Fruit fly (Drosophila melanogaster) whole organism, embryonic: ENCODE results near the gene cu.
A peak's percentile ranks its signal among the peaks of the same experiment; 100 is the strongest.

Experiments
- CG1024 ChIP-seq: fragments of 200-800 bp; sonication (Bioruptor generic); IDR thresholded peaks from 2 replicates; pipeline ENCODE4 v1.3.6; 2022; ENCODE audit warnings: missing biosample characterization, missing genetic modification characterization
- CG10979 ChIP-seq: fragments of 200-800 bp; sonication (Bioruptor generic); optimal IDR thresholded peaks from 2 replicates; lab custom pipeline; 2018; ENCODE audit warnings: missing biosample characterization, mild to moderate bottlenecking, missing genetic modification characterization, moderate library complexity
- CG15514 ChIP-seq: fragments of 200-800 bp; sonication (Bioruptor generic); optimal IDR thresholded peaks from 3 replicates; lab custom pipeline; 2017; ENCODE audit warnings: missing biosample characterization, missing genetic modification characterization, mild to moderate bottlenecking, moderate library complexity, missing genetic modification reagents
- CG17829 ChIP-seq: fragments of 200-800 bp; optimal IDR thresholded peaks from 2 replicates; lab custom pipeline; 2019; ENCODE audit warnings: missing biosample characterization, mild to moderate bottlenecking, missing genetic modification characterization, moderate library complexity
- CG18599 ChIP-seq: fragments of 200-800 bp; sonication (Bioruptor generic); optimal IDR thresholded peaks from 3 replicates; lab custom pipeline; 2017; ENCODE audit warnings: missing biosample characterization, missing genetic modification characterization, mild to moderate bottlenecking, moderate library complexity, missing genetic modification reagents
- CG2199 ChIP-seq: fragments of 200-800 bp; sonication (Bioruptor generic); IDR thresholded peaks from 3 replicates; pipeline ENCODE4 v1.3.6; 2022; ENCODE audit warnings: missing biosample characterization, missing genetic modification characterization
- CG2678 ChIP-seq: fragments of 200-800 bp; sonication (Bioruptor generic); optimal IDR thresholded peaks from 3 replicates; lab custom pipeline; 2019; ENCODE audit warnings: missing biosample characterization, mild to moderate bottlenecking, missing genetic modification characterization, moderate library complexity
- CG2875 ChIP-seq: fragments of 200-800 bp; sonication (Bioruptor generic); optimal IDR thresholded peaks from 2 replicates; lab custom pipeline; 2017; ENCODE audit warnings: missing biosample characterization, mild to moderate bottlenecking, missing genetic modification characterization, missing genetic modification reagents
- CG33557 ChIP-seq: fragments of 200-800 bp; sonication (Bioruptor generic); optimal IDR thresholded peaks from 2 replicates; lab custom pipeline; 2019; ENCODE audit warnings: missing biosample characterization, mild to moderate bottlenecking, missing genetic modification characterization, moderate library complexity
- CG5953 ChIP-seq: fragments of 200-800 bp; sonication (Bioruptor generic); IDR thresholded peaks from 2 replicates; pipeline ENCODE4 v1.3.6; 2022; ENCODE audit warnings: missing biosample characterization, missing genetic modification characterization
- CG6689 ChIP-seq: fragments of 200-800 bp; sonication (Bioruptor generic); IDR thresholded peaks from 2 replicates; pipeline ENCODE4 v1.3.6; 2022; ENCODE audit warnings: missing biosample characterization, missing genetic modification characterization
- CG6765 ChIP-seq: fragments of 200-800 bp; sonication (Bioruptor generic); optimal IDR thresholded peaks from 3 replicates; lab custom pipeline; 2017; ENCODE audit warnings: missing biosample characterization, mild to moderate bottlenecking, missing genetic modification characterization
- CG7556 ChIP-seq: fragments of 200-800 bp; sonication (Bioruptor generic); optimal IDR thresholded peaks from 2 replicates; lab custom pipeline; 2017; ENCODE audit warnings: missing biosample characterization, mild to moderate bottlenecking, missing genetic modification characterization
- CG8388 ChIP-seq: fragments of 200-800 bp; sonication (Bioruptor generic); optimal IDR thresholded peaks from 2 replicates; lab custom pipeline; 2019; ENCODE audit warnings: missing biosample characterization, mild to moderate bottlenecking, missing genetic modification characterization, moderate library complexity
- D19A ChIP-seq: fragments of 200-800 bp; optimal IDR thresholded peaks from 3 replicates; lab custom pipeline; 2019; ENCODE audit warnings: missing biosample characterization, mild to moderate bottlenecking, missing genetic modification characterization, moderate library complexity
- Doc3 ChIP-seq: fragments of 200-800 bp; sonication (Bioruptor generic); IDR thresholded peaks from 3 replicates; pipeline ENCODE4 v1.3.6; 2022; ENCODE audit warnings: missing biosample characterization, missing genetic modification characterization; ENCODE audit not compliant: partially characterized antibody
- Ets65A ChIP-seq: fragments of 200-800 bp; sonication (Bioruptor generic); peaks from one replicate; lab custom pipeline; 2016; ENCODE audit warnings: missing biosample characterization, missing genetic modification characterization
- Ets97D ChIP-seq: fragments of 200-800 bp; sonication (Bioruptor generic); optimal IDR thresholded peaks from 3 replicates; lab custom pipeline; 2016; ENCODE audit warnings: missing biosample characterization, missing genetic modification characterization
- Gug ChIP-seq: fragments of 200-800 bp; sonication (Bioruptor generic); IDR thresholded peaks from 4 replicates; pipeline ENCODE4 v1.3.6; 2022; ENCODE audit warnings: missing biosample characterization, missing genetic modification characterization
- HHEX ChIP-seq: fragments of 200-800 bp; sonication (Bioruptor generic); optimal IDR thresholded peaks from 3 replicates; lab custom pipeline; 2017; ENCODE audit warnings: missing biosample characterization, mild to moderate bottlenecking, missing genetic modification characterization, missing genetic modification reagents
- Hr3 ChIP-seq: fragments of 200-800 bp; sonication (Bioruptor generic); optimal IDR thresholded peaks from 3 replicates; lab custom pipeline; 2016; ENCODE audit warnings: missing biosample characterization, missing genetic modification characterization
- MESR4 ChIP-seq: fragments of 200-800 bp; sonication (Bioruptor generic); optimal IDR thresholded peaks from 2 replicates; lab custom pipeline; 2018; ENCODE audit warnings: missing biosample characterization, mild to moderate bottlenecking, missing genetic modification characterization, moderate library complexity
- Meics ChIP-seq: fragments of 200-800 bp; sonication (Bioruptor generic); optimal IDR thresholded peaks from 2 replicates; lab custom pipeline; 2017; ENCODE audit warnings: missing biosample characterization, mild to moderate bottlenecking, missing genetic modification characterization
- NC2α ChIP-seq: fragments of 200-800 bp; sonication (Bioruptor generic); optimal IDR thresholded peaks from 2 replicates; lab custom pipeline; 2016; ENCODE audit warnings: missing biosample characterization, missing genetic modification characterization
- Opbp ChIP-seq: fragments of 200-800 bp; sonication (Bioruptor generic); IDR thresholded peaks from 3 replicates; pipeline ENCODE4 v1.3.6; 2022; ENCODE audit warnings: missing biosample characterization, missing genetic modification characterization; ENCODE audit not compliant: partially characterized antibody
- Sin3A ChIP-seq: fragments of >200 bp; optimal IDR thresholded peaks from 2 replicates; lab custom pipeline; 2018
- Sry-δ ChIP-seq: fragments of 200-800 bp; sonication (Bioruptor generic); optimal IDR thresholded peaks from 2 replicates; lab custom pipeline; 2016; ENCODE audit warnings: missing biosample characterization, missing genetic modification characterization
- Vsx1 ChIP-seq: fragments of 200-800 bp; sonication (Bioruptor generic); optimal IDR thresholded peaks from 2 replicates; lab custom pipeline; 2017; ENCODE audit warnings: missing biosample characterization, mild to moderate bottlenecking, missing genetic modification characterization, missing genetic modification reagents
- al ChIP-seq: fragments of 200-800 bp; sonication (Bioruptor generic); IDR thresholded peaks from 2 replicates; pipeline ENCODE4 v1.3.6; 2022; ENCODE audit warnings: missing biosample characterization, missing genetic modification characterization
- amos ChIP-seq: fragments of 200-800 bp; sonication (Bioruptor generic); IDR thresholded peaks from 2 replicates; pipeline ENCODE4 v1.3.6; 2022; ENCODE audit warnings: missing biosample characterization, missing genetic modification characterization; ENCODE audit not compliant: partially characterized antibody
- az2 ChIP-seq: fragments of 200-800 bp; sonication (Bioruptor generic); optimal IDR thresholded peaks from 3 replicates; lab custom pipeline; 2016; ENCODE audit warnings: missing biosample characterization, missing genetic modification characterization
- cg ChIP-seq: fragments of 200-800 bp; sonication (Bioruptor generic); optimal IDR thresholded peaks from 3 replicates; lab custom pipeline; 2019; ENCODE audit warnings: missing biosample characterization, mild to moderate bottlenecking, missing genetic modification characterization, moderate library complexity
- crp ChIP-seq, 2 experiments: fragments of 200-800 bp; sonication (Bioruptor generic); optimal IDR thresholded peaks; 2 replicates in 1 of 2; 3 replicates in 1 of 2; lab custom pipeline; 2017; ENCODE audit warnings: missing biosample characterization in 2 of 2, missing genetic modification characterization in 2 of 2, mild to moderate bottlenecking in 1 of 2, moderate library complexity in 1 of 2
- ems ChIP-seq: fragments of 200-800 bp; sonication (Bioruptor generic); optimal IDR thresholded peaks from 3 replicates; lab custom pipeline; 2016; ENCODE audit warnings: missing biosample characterization, missing genetic modification characterization
- en ChIP-seq: fragments of 200-800 bp; sonication (Bioruptor generic); optimal IDR thresholded peaks from 2 replicates; lab custom pipeline; 2016; ENCODE audit warnings: missing biosample characterization, missing genetic modification characterization
- exex ChIP-seq: fragments of 200-800 bp; sonication (Bioruptor generic); optimal IDR thresholded peaks from 4 replicates; lab custom pipeline; 2018; ENCODE audit warnings: missing biosample characterization, mild to moderate bottlenecking, missing genetic modification characterization, moderate library complexity
- ftz-f1 ChIP-seq: fragments of 200-800 bp; sonication (Bioruptor generic); optimal IDR thresholded peaks from 2 replicates; lab custom pipeline; 2016; ENCODE audit warnings: missing biosample characterization, missing genetic modification characterization
- grn ChIP-seq: fragments of 200-800 bp; sonication (Bioruptor generic); optimal IDR thresholded peaks from 3 replicates; lab custom pipeline; 2017; ENCODE audit warnings: missing biosample characterization, missing genetic modification characterization
- ham ChIP-seq: fragments of 200-800 bp; sonication (Bioruptor generic); IDR thresholded peaks from 2 replicates; pipeline ENCODE4 v1.3.6; 2022; ENCODE audit warnings: missing biosample characterization, missing genetic modification characterization
- hkb ChIP-seq, 2 experiments: fragments of 200-800 bp in 1 of 2; fragments of >200 bp in 1 of 2; sonication (Bioruptor generic) in 1 of 2; IDR thresholded peaks in 1 of 2; optimal IDR thresholded peaks in 1 of 2; 2 replicates each; pipeline versions ENCODE4 v1.3.6 to Lab custom; 2017 to 2022; ENCODE audit warnings: missing biosample characterization in 1 of 2, missing genetic modification characterization in 1 of 2
- lmd ChIP-seq: fragments of 200-800 bp; sonication (Bioruptor generic); IDR thresholded peaks from 2 replicates; pipeline ENCODE4 v1.3.6; 2022; ENCODE audit warnings: missing biosample characterization, missing genetic modification characterization
- nmo ChIP-seq: fragments of 200-800 bp; sonication (Bioruptor generic); optimal IDR thresholded peaks from 2 replicates; lab custom pipeline; 2018; ENCODE audit warnings: missing biosample characterization, mild to moderate bottlenecking, missing genetic modification characterization, moderate library complexity
- nom ChIP-seq: fragments of 200-800 bp; sonication (Bioruptor generic); optimal IDR thresholded peaks from 2 replicates; lab custom pipeline; 2017; ENCODE audit warnings: missing biosample characterization, missing genetic modification characterization, mild to moderate bottlenecking, moderate library complexity, missing genetic modification reagents
- org-1 ChIP-seq: fragments of 200-800 bp; sonication (Bioruptor generic); optimal IDR thresholded peaks from 2 replicates; lab custom pipeline; 2017; ENCODE audit warnings: missing biosample characterization, missing genetic modification characterization
- schlank ChIP-seq: fragments of 200-800 bp; sonication (Bioruptor generic); optimal IDR thresholded peaks from 2 replicates; lab custom pipeline; 2018; ENCODE audit warnings: missing biosample characterization, mild to moderate bottlenecking, missing genetic modification characterization
- sens ChIP-seq: fragments of 200-800 bp; sonication (Bioruptor generic); peaks from one replicate; lab custom pipeline; 2016; ENCODE audit warnings: missing biosample characterization, missing genetic modification characterization
- unc-4 ChIP-seq: fragments of 200-800 bp; sonication (Bioruptor generic); IDR thresholded peaks from 2 replicates; pipeline ENCODE4 v1.3.6; 2022; ENCODE audit warnings: missing biosample characterization, missing genetic modification characterization; ENCODE audit not compliant: partially characterized antibody
- z ChIP-seq: fragments of 200-800 bp; sonication (Bioruptor generic); IDR thresholded peaks from 3 replicates; pipeline ENCODE4 v1.3.6; 2022; ENCODE audit warnings: missing biosample characterization, missing genetic modification characterization
- zen ChIP-seq: fragments of 200-800 bp; sonication (Bioruptor generic); optimal IDR thresholded peaks from 3 replicates; lab custom pipeline; 2018; ENCODE audit warnings: missing biosample characterization, mild to moderate bottlenecking, missing genetic modification characterization, moderate library complexity

The cu gene

DNA sequence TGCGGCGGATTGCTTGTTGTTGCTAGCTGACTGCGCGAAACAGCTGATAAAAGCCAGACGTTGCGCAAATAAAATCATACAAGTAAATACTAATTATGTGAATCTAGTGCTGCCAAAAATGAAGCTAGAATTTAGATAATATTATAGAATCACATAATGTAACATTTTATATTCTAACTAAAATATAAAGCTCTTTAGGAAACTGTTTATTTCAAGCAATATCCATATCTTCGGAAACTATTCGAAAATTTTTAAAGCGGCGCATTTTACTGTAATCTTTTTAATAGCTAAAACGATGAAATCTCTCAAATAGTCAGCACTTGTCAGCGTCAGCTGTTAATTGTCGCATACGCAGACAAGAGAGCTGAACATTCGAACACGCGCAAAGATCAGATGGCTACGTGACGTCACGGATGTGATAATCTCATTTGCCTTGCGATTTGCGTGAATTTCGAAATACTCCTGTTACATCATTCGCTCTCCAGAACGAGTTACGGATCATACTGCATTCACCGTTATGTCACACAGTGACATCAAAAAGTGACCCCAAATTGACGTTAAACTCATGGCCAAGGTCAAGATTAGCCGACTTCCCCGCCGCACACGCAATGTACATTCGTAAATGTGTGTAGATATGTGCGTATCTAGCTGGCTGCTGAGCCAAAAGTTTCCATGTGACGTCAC, 45.8 kb downstream of the cu start (continued):
- TF ChIP-seq hkb (optimal IDR thresholded peaks at IDR 0.05; lab: Kevin White, UChicago), result no peak
- peak; percentile 58; the same call in 1 of the 2 replicates for TF ChIP-seq hkb (GFP tag; IDR thresholded peaks at IDR 0.05; lab: Robert Waterston, UW)
- peak; percentile 60 for TF ChIP-seq CG18599
- TF ChIP-seq zen, result peak; percentile 6
- peak; percentile 30 for TF ChIP-seq CG17829 (tag; lab: Kevin White, UChicago)
- peak; percentile 17 for TF ChIP-seq ftz-f1 (GFP tag; lab: Kevin White, UChicago)
- no peak for TF ChIP-seq Sry-δ (GFP tag; lab: Kevin White, UChicago)
- TF ChIP-seq nmo, result peak; percentile 48
- TF ChIP-seq HHEX (GFP tag; lab: Kevin White, UChicago), result peak; percentile 38
- no peak for TF ChIP-seq CG2875 (GFP tag; lab: Kevin White, UChicago)
- TF ChIP-seq D19A (tag; lab: Kevin White, UChicago), result no peak
- peak; percentile 60 for TF ChIP-seq CG6765
- no peak for TF ChIP-seq Hr3 (GFP tag; lab: Kevin White, UChicago)
- TF ChIP-seq CG33557 (GFP tag; lab: Kevin White, UChicago), result no peak
- TF ChIP-seq CG15514 (GFP tag; lab: Kevin White, UChicago), result peak; percentile 55
- peak; percentile 91 for TF ChIP-seq exex (tag; lab: Kevin White, UChicago)
- no peak for TF ChIP-seq Vsx1 (GFP tag; lab: Kevin White, UChicago)
- peak; percentile 49 for TF ChIP-seq CG10979
- TF ChIP-seq lmd (GFP tag; lab: Robert Waterston, UW), result no peak
- no peak for TF ChIP-seq en
- TF ChIP-seq z (GFP tag; lab: Robert Waterston, UW), result no peak
- TF ChIP-seq Meics (GFP tag; lab: Kevin White, UChicago), result peak; percentile 64
- TF ChIP-seq CG5953 (GFP tag; lab: Robert Waterston, UW), result no peak
- no peak for TF ChIP-seq CG1024 (GFP tag; lab: Robert Waterston, UW)
- no peak for TF ChIP-seq cg (GFP tag; lab: Kevin White, UChicago)
- peak; percentile 44; the same call in 1 of the 2 replicates for TF ChIP-seq CG6689 (GFP tag; lab: Robert Waterston, UW)
- peak; percentile 5 for TF ChIP-seq CG8388 (GFP tag; lab: Kevin White, UChicago)
- TF ChIP-seq Gug, result no peak
- no peak for TF ChIP-seq org-1 (GFP tag; lab: Kevin White, UChicago)
- no peak for TF ChIP-seq az2 (GFP tag; lab: Kevin White, UChicago)
- TF ChIP-seq crp (GFP tag; optimal IDR thresholded peaks at IDR 0.05; lab: Kevin White, UChicago), result peak in 1 of 2 experiments; percentile 69
- no peak for TF ChIP-seq NC2α (GFP tag; lab: Kevin White, UChicago)
- TF ChIP-seq amos (GFP tag; lab: Robert Waterston, UW), result no peak
- no peak for TF ChIP-seq unc-4 (GFP tag; lab: Robert Waterston, UW)
- peak; percentile 30 for TF ChIP-seq nom (GFP tag; lab: Kevin White, UChicago)
- peak; percentile 1 for TF ChIP-seq Ets97D (GFP tag; lab: Kevin White, UChicago)
- TF ChIP-seq Doc3 (GFP tag; lab: Robert Waterston, UW), result 0 out of 3 replicates have a peak, but pooled peaks have one; percentile 17
- TF ChIP-seq Opbp (GFP tag; lab: Robert Waterston, UW), result no peak
- peak; percentile 88 for TF ChIP-seq sens
- no peak for TF ChIP-seq schlank (tag; lab: Kevin White, UChicago)
- peak; percentile 4 for TF ChIP-seq MESR4 (GFP tag; lab: Kevin White, UChicago)
- TF ChIP-seq al (GFP tag; lab: Robert Waterston, UW), result 0 out of 2 replicates have a peak, but pooled peaks have one; percentile 20
- TF ChIP-seq ems, result peak; percentile 4
- TF ChIP-seq ham, result no peak
- peak; percentile 71 for TF ChIP-seq Ets65A (GFP tag; lab: Kevin White, UChicago)
- peak; percentile 73 for TF ChIP-seq CG2678 (tag; lab: Kevin White, UChicago)
- no peak for TF ChIP-seq CG2199 (GFP tag; lab: Robert Waterston, UW)
- no peak for TF ChIP-seq Sin3A (lab: Kevin White, UChicago)
- TF ChIP-seq grn (GFP tag; lab: Kevin White, UChicago), result peak; percentile 5
- peak; percentile 47 for TF ChIP-seq CG7556
